Fruit fly (Drosophila melanogaster) whole organism, embryonic: ENCODE measurements around the gene mv.

Experiments used
- Antp ChIP-seq: fragments of 200-800 bp; sonication (Bioruptor generic); optimal IDR thresholded peaks from 3 replicates; lab custom pipeline; 2016; ENCODE audit warnings: missing biosample characterization, missing genetic modification characterization
- Blimp-1 ChIP-seq: fragments of 200-800 bp; sonication (Bioruptor generic); optimal IDR thresholded peaks from 3 replicates; lab custom pipeline; 2018; ENCODE audit warnings: missing biosample characterization, missing genetic modification characterization, mild to moderate bottlenecking, moderate library complexity, missing genetic modification reagents
- CG10147 ChIP-seq: fragments of 200-800 bp; sonication (Bioruptor generic); optimal IDR thresholded peaks from 2 replicates; lab custom pipeline; 2019; ENCODE audit warnings: missing biosample characterization, mild to moderate bottlenecking, missing genetic modification characterization, moderate library complexity
- CG11093 ChIP-seq: fragments of 200-800 bp; sonication (Bioruptor generic); IDR thresholded peaks from 3 replicates; pipeline ENCODE4 v1.3.6; 2022; ENCODE audit warnings: missing biosample characterization, missing genetic modification characterization
- CG14441 ChIP-seq: fragments of 200-800 bp; sonication (Bioruptor generic); IDR thresholded peaks from 2 replicates; pipeline ENCODE4 v1.3.6; 2022; ENCODE audit warnings: missing biosample characterization, missing genetic modification characterization
- CG14965 ChIP-seq: fragments of 200-800 bp; sonication (Bioruptor generic); optimal IDR thresholded peaks from 2 replicates; lab custom pipeline; 2016; ENCODE audit warnings: missing biosample characterization, missing genetic modification characterization, borderline replicate concordance
- CG18262 ChIP-seq: fragments of 200-800 bp; optimal IDR thresholded peaks from 3 replicates; lab custom pipeline; 2019; ENCODE audit warnings: missing biosample characterization, mild to moderate bottlenecking, missing genetic modification characterization, moderate library complexity
- CG2120 ChIP-seq: fragments of 200-800 bp; sonication (Bioruptor generic); optimal IDR thresholded peaks from 3 replicates; lab custom pipeline; 2016; ENCODE audit warnings: missing biosample characterization, missing genetic modification characterization
- CG30431 ChIP-seq: fragments of 200-800 bp; sonication (Bioruptor generic); optimal IDR thresholded peaks from 2 replicates; lab custom pipeline; 2017; ENCODE audit warnings: missing biosample characterization, missing genetic modification characterization
- CG3065 ChIP-seq: fragments of 200-800 bp; sonication (Bioruptor generic); optimal IDR thresholded peaks from 2 replicates; lab custom pipeline; 2016; ENCODE audit warnings: missing biosample characterization, missing genetic modification characterization
- CG3281 ChIP-seq: fragments of 200-800 bp; sonication (Bioruptor generic); optimal IDR thresholded peaks from 3 replicates; lab custom pipeline; 2017; ENCODE audit warnings: missing biosample characterization, mild to moderate bottlenecking, missing genetic modification characterization
- CG42726 ChIP-seq: fragments of 200-800 bp; sonication (Bioruptor generic); IDR thresholded peaks from 2 replicates; pipeline ENCODE4 v1.3.6; 2022; ENCODE audit warnings: missing biosample characterization, missing genetic modification characterization; ENCODE audit not compliant: partially characterized antibody
- CG4404 ChIP-seq: fragments of 200-800 bp; sonication (Bioruptor generic); IDR thresholded peaks from 2 replicates; pipeline ENCODE4 v1.3.6; 2022; ENCODE audit warnings: missing biosample characterization, missing genetic modification characterization
- CG4424 ChIP-seq: fragments of 200-800 bp; sonication (Bioruptor generic); optimal IDR thresholded peaks from 3 replicates; lab custom pipeline; 2016; ENCODE audit warnings: missing biosample characterization, missing genetic modification characterization
- CG5953 ChIP-seq: fragments of 200-800 bp; sonication (Bioruptor generic); IDR thresholded peaks from 2 replicates; pipeline ENCODE4 v1.3.6; 2022; ENCODE audit warnings: missing biosample characterization, missing genetic modification characterization
- CG6683 ChIP-seq: fragments of 200-800 bp; sonication (Bioruptor generic); optimal IDR thresholded peaks from 2 replicates; lab custom pipeline; 2017; ENCODE audit warnings: missing biosample characterization, mild to moderate bottlenecking, missing genetic modification characterization, missing genetic modification reagents
- CG6689 ChIP-seq: fragments of 200-800 bp; sonication (Bioruptor generic); IDR thresholded peaks from 2 replicates; pipeline ENCODE4 v1.3.6; 2022; ENCODE audit warnings: missing biosample characterization, missing genetic modification characterization
- CG7745 ChIP-seq: fragments of 200-800 bp; sonication (Bioruptor generic); optimal IDR thresholded peaks from 2 replicates; lab custom pipeline; 2018; ENCODE audit warnings: missing biosample characterization, mild to moderate bottlenecking, missing genetic modification characterization, moderate library complexity
- CG7963 ChIP-seq: fragments of 200-800 bp; sonication (Bioruptor generic); IDR thresholded peaks from 3 replicates; pipeline ENCODE4 v1.3.6; 2022; ENCODE audit warnings: missing biosample characterization, missing genetic modification characterization; ENCODE audit not compliant: partially characterized antibody
- CG9932 ChIP-seq: fragments of 200-800 bp; sonication (Bioruptor generic); IDR thresholded peaks from 2 replicates; pipeline ENCODE4 v1.3.6; 2022; ENCODE audit warnings: missing biosample characterization, missing genetic modification characterization
- Deaf1 ChIP-seq: fragments of 200-800 bp; optimal IDR thresholded peaks from 3 replicates; lab custom pipeline; 2019; ENCODE audit warnings: missing biosample characterization, mild to moderate bottlenecking, missing genetic modification characterization, moderate library complexity
- Drgx ChIP-seq: fragments of 200-800 bp; sonication (Bioruptor generic); IDR thresholded peaks from 2 replicates; pipeline ENCODE4 v1.3.6; 2022; ENCODE audit warnings: missing biosample characterization, missing genetic modification characterization
- ERR ChIP-seq: fragments of 200-800 bp; sonication (Bioruptor generic); optimal IDR thresholded peaks from 2 replicates; lab custom pipeline; 2016; ENCODE audit warnings: missing biosample characterization, missing genetic modification characterization
- Hand ChIP-seq: fragments of 200-800 bp; sonication (Bioruptor generic); optimal IDR thresholded peaks from 2 replicates; lab custom pipeline; 2017; ENCODE audit warnings: mild to moderate bottlenecking, missing biosample characterization, missing genetic modification reagents, missing genetic modification characterization
- HmgD ChIP-seq: fragments of 200-800 bp; sonication (Bioruptor generic); optimal IDR thresholded peaks from 3 replicates; lab custom pipeline; 2016; ENCODE audit warnings: missing biosample characterization, missing genetic modification characterization
- HmgZ ChIP-seq: fragments of 200-800 bp; sonication (Bioruptor generic); optimal IDR thresholded peaks from 2 replicates; lab custom pipeline; 2018; ENCODE audit warnings: missing biosample characterization, mild to moderate bottlenecking, missing genetic modification characterization
- Lhr ChIP-seq: fragments of 200-800 bp; sonication (Bioruptor generic); optimal IDR thresholded peaks from 3 replicates; lab custom pipeline; 2017; ENCODE audit warnings: mild to moderate bottlenecking, missing biosample characterization, missing genetic modification reagents, missing genetic modification characterization
- Mad ChIP-seq: fragments of 200-800 bp; sonication (Bioruptor generic); optimal IDR thresholded peaks from 2 replicates; lab custom pipeline; 2016; ENCODE audit warnings: missing biosample characterization, missing genetic modification characterization
- Nf-YA ChIP-seq: fragments of 200-800 bp; sonication (Bioruptor generic); IDR thresholded peaks from 2 replicates; pipeline ENCODE4 v1.3.6; 2022; ENCODE audit warnings: missing biosample characterization, missing genetic modification characterization
- Optix ChIP-seq: fragments of 200-800 bp; sonication (Bioruptor generic); IDR thresholded peaks from 3 replicates; pipeline ENCODE4 v1.3.6; 2022; ENCODE audit warnings: missing biosample characterization, missing genetic modification characterization
- bbx ChIP-seq: fragments of 200-800 bp; sonication (Bioruptor generic); IDR thresholded peaks from 2 replicates; pipeline ENCODE4 v1.3.6; 2022; ENCODE audit warnings: missing biosample characterization, missing genetic modification characterization; ENCODE audit not compliant: partially characterized antibody
- chm ChIP-seq: fragments of 200-800 bp; sonication (Bioruptor generic); IDR thresholded peaks from 2 replicates; pipeline ENCODE4 v1.3.6; 2022; ENCODE audit warnings: missing biosample characterization, missing genetic modification characterization
- da ChIP-seq: fragments of 200-800 bp; sonication (Bioruptor generic); optimal IDR thresholded peaks from 2 replicates; lab custom pipeline; 2016; ENCODE audit warnings: missing biosample characterization, missing genetic modification characterization
- en ChIP-seq: fragments of 200-800 bp; sonication (Bioruptor generic); optimal IDR thresholded peaks from 2 replicates; lab custom pipeline; 2016; ENCODE audit warnings: missing biosample characterization, missing genetic modification characterization
- gcm ChIP-seq: fragments of 200-800 bp; sonication (Bioruptor generic); optimal IDR thresholded peaks from 2 replicates; lab custom pipeline; 2019; ENCODE audit warnings: missing biosample characterization, mild to moderate bottlenecking, missing genetic modification characterization, moderate library complexity
- ind ChIP-seq: fragments of 200-800 bp; sonication (Bioruptor generic); optimal IDR thresholded peaks from 3 replicates; lab custom pipeline; 2016; ENCODE audit warnings: missing biosample characterization, missing genetic modification characterization
- klu ChIP-seq: fragments of 200-800 bp; sonication (Bioruptor generic); IDR thresholded peaks from 2 replicates; pipeline ENCODE4 v1.3.6; 2022; ENCODE audit warnings: missing biosample characterization, missing genetic modification characterization
- pum ChIP-seq: fragments of 200-800 bp; sonication (Bioruptor generic); optimal IDR thresholded peaks from 2 replicates; lab custom pipeline; 2016; ENCODE audit warnings: missing biosample characterization, missing genetic modification characterization
- pzg ChIP-seq: fragments of 200-800 bp; sonication (Bioruptor generic); optimal IDR thresholded peaks from 3 replicates; lab custom pipeline; 2018; ENCODE audit warnings: missing biosample characterization, mild to moderate bottlenecking, missing genetic modification characterization, moderate library complexity
- rib ChIP-seq: fragments of 200-800 bp; sonication (Bioruptor generic); IDR thresholded peaks from 2 replicates; pipeline ENCODE4 v1.3.6; 2022; ENCODE audit warnings: missing biosample characterization, missing genetic modification characterization
- sens ChIP-seq: fragments of 200-800 bp; sonication (Bioruptor generic); peaks from one replicate; lab custom pipeline; 2016; ENCODE audit warnings: missing biosample characterization, missing genetic modification characterization
- shn ChIP-seq: fragments of 200-800 bp; sonication (Bioruptor generic); optimal IDR thresholded peaks from 3 replicates; lab custom pipeline; 2016; ENCODE audit warnings: missing biosample characterization, missing genetic modification characterization
- sisA ChIP-seq: fragments of 200-800 bp; sonication (Bioruptor generic); IDR thresholded peaks from 2 replicates; pipeline ENCODE4 v1.3.6; 2022; ENCODE audit warnings: missing biosample characterization, missing genetic modification characterization
- slbo ChIP-seq: fragments of 200-800 bp; sonication (Bioruptor generic); IDR thresholded peaks from 2 replicates; pipeline ENCODE4 v1.3.6; 2022; ENCODE audit warnings: missing biosample characterization, missing genetic modification characterization
- tll ChIP-seq, 2 experiments: fragments of 200-800 bp in 1 of 2; fragments of >200 bp in 1 of 2; sonication (Bioruptor generic) in 1 of 2; optimal IDR thresholded peaks; 2 replicates each; lab custom pipeline; 2017 to 2019; ENCODE audit warnings: missing biosample characterization in 2 of 2, missing genetic modification characterization in 2 of 2, mild to moderate bottlenecking in 1 of 2, moderate library complexity in 1 of 2
- trh ChIP-seq: fragments of 200-800 bp; sonication (Bioruptor generic); optimal IDR thresholded peaks from 2 replicates; lab custom pipeline; 2016; ENCODE audit warnings: missing biosample characterization, missing genetic modification characterization
- ttk ChIP-seq: fragments of 200-800 bp; sonication (Bioruptor generic); IDR thresholded peaks from 2 replicates; pipeline ENCODE4 v2.1.2; 2022; ENCODE audit warnings: missing biosample characterization, missing genetic modification characterization
- zen ChIP-seq: fragments of 200-800 bp; sonication (Bioruptor generic); optimal IDR thresholded peaks from 3 replicates; lab custom pipeline; 2018; ENCODE audit warnings: missing biosample characterization, mild to moderate bottlenecking, missing genetic modification characterization, moderate library complexity

The mv gene

dm6 chr3L:1914668-1915067, 49.3 kb downstream of the mv start (continued):
- TF ChIP-seq CG9932 (GFP tag; lab: Robert Waterston, UW) (0 out of 2 replicates have a peak, but pooled peaks have one; percentile 7), sisA (0 out of 2 replicates have a peak, but pooled peaks have one; percentile 13), CG4404 (peak; percentile 65), CG6689 (0 out of 2 replicates have a peak, but pooled peaks have one; percentile 28)

dm6 chr3L:1910107-1910506, 53.9 kb downstream of the mv start, which contains the start of gene dsb:
dsb (minus strand) TSS chr3L:1910197.
- no peak for TF ChIP-seq CG3065
- TF ChIP-seq Deaf1 (tag; lab: Kevin White, UChicago), result peak; percentile 71
- TF ChIP-seq CG14965 (GFP tag; lab: Kevin White, UChicago), result no peak

- TF ChIP-seq CG7745 (tag; lab: Kevin White, UChicago), result no peak
- no peak for TF ChIP-seq ind (GFP tag; lab: Kevin White, UChicago)
- no peak for TF ChIP-seq zen (tag; lab: Kevin White, UChicago)
- no peak for TF ChIP-seq CG30431
- TF ChIP-seq CG2120 (GFP tag; lab: Kevin White, UChicago), result no peak
- no peak for TF ChIP-seq ttk (GFP tag; lab: Robert Waterston, UW)
- no peak for TF ChIP-seq Hand (GFP tag; lab: Kevin White, UChicago)
- no peak for TF ChIP-seq pzg
- TF ChIP-seq en, result no peak
- TF ChIP-seq CG5953 (GFP tag; lab: Robert Waterston, UW), result no peak
- TF ChIP-seq CG14441 (GFP tag; lab: Robert Waterston, UW), result no peak
- TF ChIP-seq HmgD (GFP tag; lab: Kevin White, UChicago), result no peak
- no peak for TF ChIP-seq slbo (GFP tag; lab: Robert Waterston, UW)
- no peak for TF ChIP-seq CG4424 (GFP tag; lab: Kevin White, UChicago)
- TF ChIP-seq rib (GFP tag; lab: Robert Waterston, UW), result no peak
Measured at dm6 chr3L:1909000-1909399, 55.0 kb downstream of the mv start.

- TF ChIP-seq Nf-YA (GFP tag; lab: Robert Waterston, UW) (no peak), klu (GFP tag; lab: Robert Waterston, UW) (no peak), Antp (no peak), HmgZ (tag; lab: Kevin White, UChicago) (no peak), CG10147 (GFP tag; lab: Kevin White, UChicago) (no peak), CG3281 (GFP tag; lab: Kevin White, UChicago) (no peak), Optix (GFP tag; lab: Robert Waterston, UW) (no peak), bbx (GFP tag; lab: Robert Waterston, UW) (no peak), pum (GFP tag; lab: Kevin White, UChicago) (no peak), tll (GFP tag; optimal IDR thresholded peaks at IDR 0.05; lab: Kevin White, UChicago) (no peak), ERR (GFP tag; lab: Kevin White, UChicago) (no peak), CG42726 (GFP tag; lab: Robert Waterston, UW) (no peak), CG7963 (GFP tag; lab: Robert Waterston, UW) (no peak), CG6683 (GFP tag; lab: Kevin White, UChicago) (no peak), chm (GFP tag; lab: Robert Waterston, UW) (no peak), Drgx (0 out of 2 replicates have a peak, but pooled peaks have one; percentile 19), gcm (no peak), shn (GFP tag; lab: Kevin White, UChicago) (no peak), trh (GFP tag; lab: Kevin White, UChicago) (no peak), CG11093 (GFP tag; lab: Robert Waterston, UW) (no peak), CG2120 (GFP tag; lab: Kevin White, UChicago) (no peak), Mad (no peak), Blimp-1 (GFP tag; lab: Kevin White, UChicago) (peak; percentile 23), CG18262 (tag; lab: Kevin White, UChicago) (no peak), sens (GFP tag; lab: Kevin White, UChicago) (peak; percentile 66), Lhr (no peak), pzg (no peak), da (no peak)
Measured at dm6 chr3L:1906208-1906607, 57.8 kb downstream of the mv start.
